Worm (Caenorhabditis elegans) whole organism, young adult: Measurements from ENCODE around the gene C02D5.4.

Experiments used
- B0019.2 ChIP-seq: fragments of 200-800 bp; sonication (Bioruptor generic); conservative IDR thresholded peaks from 2 replicates; pipeline ENCODE4 v1.3.6; 2022; ENCODE audit warnings: missing genetic modification reagents, missing genetic modification characterization, missing compliant biosample characterization
- B0336.3 ChIP-seq: fragments of 200-800 bp; sonication (Bioruptor generic); IDR thresholded peaks from 2 replicates; pipeline ENCODE4 v1.3.6; 2022; ENCODE audit warnings: missing genetic modification characterization, missing compliant biosample characterization
- C17E4.6 ChIP-seq: fragments of 200-800 bp; sonication (Bioruptor generic); IDR thresholded peaks from 2 replicates; pipeline ENCODE4 v1.3.6; 2022; ENCODE audit warnings: missing genetic modification reagents, missing genetic modification characterization, missing compliant biosample characterization
- F55B11.4 ChIP-seq: sonication (generic microtip); optimal IDR thresholded peaks from 2 replicates; lab custom pipeline; 2016; ENCODE audit warnings: missing compliant biosample characterization, missing genetic modification characterization, borderline replicate concordance; ENCODE audit not compliant: insufficient read depth
- Y79H2A.3 ChIP-seq: fragments of 200-800 bp; sonication (Bioruptor generic); conservative IDR thresholded peaks from 2 replicates; pipeline ENCODE4 v1.3.6; 2022; ENCODE audit warnings: missing genetic modification reagents, missing genetic modification characterization, missing compliant biosample characterization
- ZK185.1 ChIP-seq: sonication (generic microtip); optimal IDR thresholded peaks from 2 replicates; lab custom pipeline; 2016; ENCODE audit warnings: mild to moderate bottlenecking, missing genetic modification characterization, missing compliant biosample characterization; ENCODE audit not compliant: poor library complexity, severe bottlenecking
- atf-7 ChIP-seq: sonication (generic microtip); optimal IDR thresholded peaks from 2 replicates; lab custom pipeline; 2017; ENCODE audit warnings: mild to moderate bottlenecking, missing genetic modification characterization, missing compliant biosample characterization
- attf-5 ChIP-seq: fragments of 200-800 bp; sonication (Bioruptor generic); optimal IDR thresholded peaks from 2 replicates; lab custom pipeline; 2018; ENCODE audit warnings: mild to moderate bottlenecking, missing genetic modification characterization, missing compliant biosample characterization
- cebp-1 ChIP-seq, 2 experiments: fragments of 200-800 bp in 1 of 2; sonication (Bioruptor generic) in 1 of 2; sonication (generic microtip) in 1 of 2; IDR thresholded peaks in 1 of 2; optimal IDR thresholded peaks in 1 of 2; 2 replicates each; pipeline versions ENCODE4 v1.3.6 to Lab custom; 2017 to 2022; ENCODE audit warnings: missing compliant biosample characterization in 2 of 2, missing genetic modification characterization in 2 of 2, mild to moderate bottlenecking in 1 of 2, missing genetic modification reagents in 1 of 2, moderate library complexity in 1 of 2
- ceh-100 ChIP-seq: fragments of 200-800 bp; sonication (Bioruptor generic); IDR thresholded peaks from 2 replicates; pipeline ENCODE4 v1.3.6; 2022; ENCODE audit warnings: missing genetic modification reagents, missing genetic modification characterization, missing compliant biosample characterization
- ceh-27 ChIP-seq: fragments of 200-800 bp; sonication (Bioruptor generic); optimal IDR thresholded peaks from 2 replicates; lab custom pipeline; 2018; ENCODE audit warnings: mild to moderate bottlenecking, missing genetic modification characterization, moderate library complexity, missing compliant biosample characterization
- ceh-40 ChIP-seq: fragments of 200-800 bp; sonication (Bioruptor generic); IDR thresholded peaks from 2 replicates; pipeline ENCODE4 v1.3.6; 2022; ENCODE audit warnings: missing genetic modification characterization, missing compliant biosample characterization
- dox-1 ChIP-seq: fragments of 200-800 bp; sonication (Bioruptor generic); IDR thresholded peaks from 2 replicates; pipeline ENCODE4 v1.3.6; 2022; ENCODE audit warnings: missing genetic modification reagents, missing genetic modification characterization, missing compliant biosample characterization
- dpff-1 ChIP-seq: sonication (generic microtip); optimal IDR thresholded peaks from 2 replicates; lab custom pipeline; 2017; ENCODE audit warnings: mild to moderate bottlenecking, missing genetic modification characterization, missing compliant biosample characterization
- egl-44 ChIP-seq: fragments of 200-800 bp; sonication (Bioruptor generic); IDR thresholded peaks from 2 replicates; pipeline ENCODE4 v1.3.6; 2022; ENCODE audit warnings: missing genetic modification reagents, missing genetic modification characterization, missing compliant biosample characterization
- gei-17 ChIP-seq: fragments of 200-800 bp; sonication (Bioruptor generic); optimal IDR thresholded peaks from 2 replicates; lab custom pipeline; 2018; ENCODE audit warnings: mild to moderate bottlenecking, missing genetic modification characterization, missing compliant biosample characterization
- him-1 ChIP-seq: sonication (generic microtip); optimal IDR thresholded peaks from 2 replicates; lab custom pipeline; 2016; ENCODE audit warnings: missing genotype, missing genetic modification reagents, missing genetic modification characterization, missing compliant biosample characterization
- hrde-1 ChIP-seq: sonication (generic microtip); optimal IDR thresholded peaks from 2 replicates; lab custom pipeline; 2016; ENCODE audit warnings: missing genetic modification characterization, mild to moderate bottlenecking, missing compliant biosample characterization, moderate library complexity, missing genotype, missing genetic modification reagents, borderline replicate concordance
- hsf-1 ChIP-seq: fragments of 200-800 bp; sonication (Bioruptor generic); IDR thresholded peaks from 2 replicates; pipeline ENCODE4 v1.3.6; 2022; ENCODE audit warnings: missing genetic modification reagents, missing genetic modification characterization, missing compliant biosample characterization
- lir-1 ChIP-seq: fragments of 200-800 bp; sonication (Bioruptor generic); conservative IDR thresholded peaks from 2 replicates; pipeline ENCODE4 v1.3.6; 2022; ENCODE audit warnings: missing genetic modification reagents, missing genetic modification characterization, missing compliant biosample characterization
- lsl-1 ChIP-seq: fragments of 200-800 bp; sonication (Bioruptor generic); optimal IDR thresholded peaks from 2 replicates; lab custom pipeline; 2018; ENCODE audit warnings: mild to moderate bottlenecking, missing genetic modification characterization, moderate library complexity, missing compliant biosample characterization
- lsy-27 ChIP-seq: sonication (generic microtip); optimal IDR thresholded peaks from 2 replicates; lab custom pipeline; 2017; ENCODE audit warnings: missing genetic modification characterization, mild to moderate bottlenecking, missing compliant biosample characterization, antibody characterized with exemption, missing genotype, borderline replicate concordance; ENCODE audit not compliant: insufficient read depth
- madf-8 ChIP-seq: fragments of 200-800 bp; sonication (Bioruptor generic); conservative IDR thresholded peaks from 2 replicates; pipeline ENCODE4 v1.3.6; 2022; ENCODE audit warnings: missing genetic modification reagents, missing genetic modification characterization, missing compliant biosample characterization
- mes-4 ChIP-seq: sonication (generic microtip); optimal IDR thresholded peaks from 2 replicates; lab custom pipeline; 2016; ENCODE audit warnings: missing genotype, missing genetic modification characterization, missing compliant biosample characterization
- nfyb-1 ChIP-seq: fragments of 200-800 bp; sonication (Bioruptor generic); IDR thresholded peaks from 2 replicates; pipeline ENCODE4 v1.3.6; 2022; ENCODE audit warnings: missing genetic modification reagents, missing genetic modification characterization, missing compliant biosample characterization
- pbrm-1 ChIP-seq: fragments of 200-800 bp; sonication (Bioruptor generic); IDR thresholded peaks from 2 replicates; pipeline ENCODE4 v1.3.6; 2022; ENCODE audit warnings: missing genetic modification reagents, missing genetic modification characterization, missing compliant biosample characterization
- rec-8 ChIP-seq, 2 experiments: sonication (generic microtip); optimal IDR thresholded peaks; 2 replicates each; lab custom pipeline; 2016; ENCODE audit warnings: mild to moderate bottlenecking in 2 of 2, missing genetic modification characterization in 2 of 2, missing genetic modification reagents in 2 of 2, missing genotype in 2 of 2, missing biosample characterization in 1 of 2, missing compliant biosample characterization in 1 of 2, moderate library complexity in 1 of 2
- repo-1 ChIP-seq: sonication (generic microtip); optimal IDR thresholded peaks from 2 replicates; lab custom pipeline; 2017; ENCODE audit warnings: mild to moderate bottlenecking, missing genetic modification characterization, missing compliant biosample characterization
- sea-2 ChIP-seq: fragments of 200-800 bp; sonication (Bioruptor generic); IDR thresholded peaks from 2 replicates; pipeline ENCODE4 v1.3.6; 2022; ENCODE audit warnings: missing genetic modification characterization, missing compliant biosample characterization
- snpc-1.3 ChIP-seq: sonication (generic microtip); optimal IDR thresholded peaks from 2 replicates; lab custom pipeline; 2017; ENCODE audit warnings: missing genetic modification characterization, mild to moderate bottlenecking, missing compliant biosample characterization, antibody characterized with exemption, moderate library complexity, missing genotype, missing genetic modification reagents; ENCODE audit not compliant: insufficient read depth
- snpc-3.4 ChIP-seq: sonication (generic microtip); optimal IDR thresholded peaks from 2 replicates; lab custom pipeline; 2017; ENCODE audit warnings: missing genetic modification characterization, mild to moderate bottlenecking, missing compliant biosample characterization, antibody characterized with exemption, moderate library complexity, missing genotype, missing genetic modification reagents
- somi-1 ChIP-seq: fragments of 200-800 bp; sonication (Bioruptor generic); optimal IDR thresholded peaks from 2 replicates; lab custom pipeline; 2018; ENCODE audit warnings: mild to moderate bottlenecking, missing genetic modification characterization, missing compliant biosample characterization

C02D5.4 gene

DNA sequence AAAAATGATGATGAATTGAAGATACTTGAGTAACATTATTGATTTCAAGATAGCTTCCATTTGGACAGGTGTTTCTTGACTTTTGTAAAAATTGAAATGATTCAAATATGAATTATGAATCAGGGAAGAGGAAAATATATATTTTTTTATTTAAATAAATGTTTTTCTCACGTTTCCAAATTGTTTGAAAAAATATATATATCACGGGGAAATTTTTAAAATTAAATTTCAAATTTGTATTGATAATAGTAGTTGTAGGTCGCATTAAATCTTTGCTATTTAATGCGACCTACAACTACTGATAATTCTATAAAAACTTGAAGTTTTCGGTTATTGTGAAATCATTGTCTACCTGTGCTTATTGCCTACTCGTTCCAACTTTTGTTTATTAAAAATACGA is 32.1 kb upstream of the C02D5.4 start, which contains the start of gene ZC21.8:
Gene ZC21.8 (minus strand): TSS at position 101 of the 400 bp plus-strand sequence.
- TF ChIP-seq repo-1 (tag; lab: Kevin White, UChicago) = no peak
- no peak for TF ChIP-seq dpff-1 (tag; lab: Kevin White, UChicago)
- no peak for TF ChIP-seq him-1 (tag; lab: Kevin White, UChicago)
- no peak for TF ChIP-seq mes-4 (tag; lab: Kevin White, UChicago)
- no peak for TF ChIP-seq hsf-1
- TF ChIP-seq lsl-1 (GFP tag; lab: Kevin White, UChicago) = no peak
- TF ChIP-seq Y79H2A.3 (GFP tag; lab: Robert Waterston, UW) = no peak
- TF ChIP-seq sea-2 (GFP tag; lab: Robert Waterston, UW) = no peak
- no peak for TF ChIP-seq dox-1 (GFP tag; lab: Robert Waterston, UW)
- no peak for TF ChIP-seq lsy-27
- no peak for TF ChIP-seq snpc-1.3
- TF ChIP-seq ceh-100 (GFP tag; lab: Robert Waterston, UW) = no peak
- no peak for TF ChIP-seq ceh-40 (GFP tag; lab: Robert Waterston, UW)

- TF ChIP-seq somi-1 (GFP tag; lab: Kevin White, UChicago) = no peak
- TF ChIP-seq, all 124 proteins: peak for 0
These were observed 31.4 kb upstream of the C02D5.4 start for ce11 chrIII:8520589-8520988.

DNA sequence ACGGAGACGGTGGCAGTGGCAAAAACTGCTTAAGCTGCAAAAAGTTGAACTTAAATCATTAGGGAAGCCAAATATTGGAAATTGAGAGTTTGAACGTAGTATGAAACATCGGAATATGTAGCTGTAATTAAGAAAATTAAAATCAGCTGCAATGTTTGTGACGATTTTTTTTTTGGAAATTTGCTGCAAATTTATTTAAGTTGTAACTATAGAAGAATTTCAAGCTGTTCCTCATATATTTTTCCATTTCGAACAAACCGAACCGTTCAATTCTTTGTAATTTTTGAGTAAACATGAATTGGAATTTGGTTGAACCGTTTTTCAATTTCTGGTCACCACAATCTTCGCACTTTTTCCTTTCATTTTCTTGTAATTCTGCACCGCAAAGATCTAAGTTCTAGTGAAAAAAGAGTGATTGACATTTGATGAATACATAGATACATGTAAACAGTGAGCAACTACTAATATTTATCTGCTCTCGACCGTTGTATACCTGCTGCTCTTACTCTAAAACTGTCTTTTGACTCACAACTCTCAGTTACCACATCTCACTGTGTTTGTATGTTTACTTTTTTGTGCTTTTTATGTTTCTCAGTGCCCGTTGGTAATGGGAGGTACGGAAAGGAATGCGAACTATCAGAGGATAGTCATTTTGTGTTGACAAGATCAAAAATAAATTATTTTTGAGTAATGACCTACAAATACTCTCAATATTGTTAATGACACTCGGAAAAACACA is 30.1 kb upstream of the C02D5.4 start:
- TF ChIP-seq ZK185.1 (tag; lab: Kevin White, UChicago) = no peak
- TF ChIP-seq snpc-3.4 (tag; lab: Kevin White, UChicago) = no peak
- TF ChIP-seq pbrm-1 (GFP tag; lab: Robert Waterston, UW) = no peak
- TF ChIP-seq lsl-1 (GFP tag; lab: Kevin White, UChicago) = no peak
- TF ChIP-seq gei-17 (GFP tag; lab: Kevin White, UChicago) = no peak
- TF ChIP-seq F55B11.4 (tag; lab: Kevin White, UChicago) = no peak
- TF ChIP-seq rec-8 (tag; optimal IDR thresholded peaks at IDR 0.05; lab: Kevin White, UChicago) = no peak
- TF ChIP-seq egl-44 = no peak
- TF ChIP-seq atf-7 (tag; lab: Kevin White, UChicago) = no peak
- TF ChIP-seq repo-1 (tag; lab: Kevin White, UChicago) = no peak
- TF ChIP-seq hrde-1 (tag; lab: Kevin White, UChicago) = no peak

DNA sequence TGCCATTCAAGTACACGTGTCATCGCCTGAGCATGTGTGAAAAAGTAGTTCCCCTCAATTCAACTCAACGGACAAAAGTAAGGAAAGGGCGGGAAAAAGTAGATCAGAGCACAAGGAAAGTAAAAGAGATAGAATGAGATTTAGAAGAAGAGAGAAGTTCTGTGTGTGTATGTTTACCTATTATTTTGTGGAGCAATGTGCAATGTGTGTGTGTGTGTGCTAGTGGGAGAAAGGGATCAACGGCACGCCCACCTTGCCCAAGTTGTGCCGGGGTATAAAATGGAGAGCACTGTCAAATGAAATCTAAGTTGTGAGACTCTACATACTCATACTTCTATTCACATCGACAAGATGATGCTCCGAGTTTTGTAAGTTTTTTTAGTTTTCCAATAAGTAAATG is 27.2 kb upstream of the C02D5.4 start, which contains the start of gene idpp-15:
Gene idpp-15 (plus strand): TSS at position 301 of the 400 bp plus-strand sequence.
- TF ChIP-seq B0336.3 (GFP tag; lab: Robert Waterston, UW) (no peak), lir-1 (GFP tag; lab: Robert Waterston, UW) (no peak), C17E4.6 (GFP tag; lab: Robert Waterston, UW) (no peak), madf-8 (GFP tag; lab: Robert Waterston, UW) (no peak)

ce11 chrIII:8529002-8529401 is 23.0 kb upstream of the C02D5.4 start:
- peak; percentile 98 for TF ChIP-seq nfyb-1 (GFP tag; lab: Robert Waterston, UW)
- peak; percentile 70; the same call in 1 of the 2 replicates for TF ChIP-seq hsf-1
- TF ChIP-seq B0019.2 (GFP tag; lab: Robert Waterston, UW) = no peak
- TF ChIP-seq ceh-27 = peak; percentile 14
- TF ChIP-seq cebp-1 (GFP tag; IDR thresholded peaks at IDR 0.05; lab: Robert Waterston, UW) = peak; percentile 93
- TF ChIP-seq cebp-1 (tag; optimal IDR thresholded peaks at IDR 0.05; lab: Kevin White, UChicago) = peak; percentile 99
- TF ChIP-seq attf-5 = peak; percentile 37
